Fruit fly (Drosophila melanogaster) whole organism, wandering third instar larva: ENCODE data around the gene Acbp5.

Experiments used
- CG9705 ChIP-seq: fragments of 200-800 bp; sonication (Bioruptor generic); optimal IDR thresholded peaks from 2 replicates; lab custom pipeline; 2018; ENCODE audit warnings: missing biosample characterization, mild to moderate bottlenecking, missing genetic modification characterization
- Hr78 ChIP-seq: fragments of >200 bp; optimal IDR thresholded peaks from 2 replicates; lab custom pipeline; 2017; ENCODE audit warnings: missing biosample characterization, missing genetic modification characterization
- N ChIP-seq: fragments of >200 bp; optimal IDR thresholded peaks from 2 replicates; lab custom pipeline; 2018; ENCODE audit warnings: missing biosample characterization, missing external identifiers, missing genetic modification characterization
- pan ChIP-seq: fragments of >200 bp; optimal IDR thresholded peaks from 2 replicates; lab custom pipeline; 2017
- tai ChIP-seq: sonication (Bioruptor generic); optimal IDR thresholded peaks from 2 replicates; lab custom pipeline; 2016; ENCODE audit warnings: missing biosample characterization, missing genetic modification characterization

dm6 chr3L:8798539-8798938 lies 10.2 kb upstream of the Acbp5 start:
- TF ChIP-seq pan (lab: Kevin White, UChicago) (no peak), N (GFP tag; lab: Kevin White, UChicago) (no peak), CG9705 (GFP tag; lab: Kevin White, UChicago) (no peak), Hr78 (no peak), tai (GFP tag; lab: Kevin White, UChicago) (no peak)
